Fruit fly (Drosophila melanogaster) whole organism, embryonic: Measurements from ENCODE around the gene Fur2.

Source experiments
- Bteb2 ChIP-seq: fragments of 200-800 bp; sonication (Bioruptor generic); optimal IDR thresholded peaks from 2 replicates; lab custom pipeline; 2016; ENCODE audit warnings: missing biosample characterization, missing genetic modification characterization
- CG10321 ChIP-seq: fragments of 200-800 bp; sonication (Bioruptor generic); IDR thresholded peaks from 2 replicates; pipeline ENCODE4 v1.3.6; 2022; ENCODE audit warnings: missing biosample characterization, missing genetic modification characterization
- CG10462 ChIP-seq: fragments of 200-800 bp; sonication (Bioruptor generic); optimal IDR thresholded peaks from 2 replicates; lab custom pipeline; 2016; ENCODE audit warnings: missing biosample characterization, missing genetic modification characterization
- CG12236 ChIP-seq: fragments of 200-800 bp; sonication (Bioruptor generic); optimal IDR thresholded peaks from 2 replicates; lab custom pipeline; 2016; ENCODE audit warnings: missing biosample characterization, missing genetic modification characterization
- CG14667 ChIP-seq: fragments of 200-800 bp; sonication (Bioruptor generic); IDR thresholded peaks from 2 replicates; pipeline ENCODE4 v1.3.6; 2022; ENCODE audit warnings: missing biosample characterization, missing genetic modification characterization
- CG1603 ChIP-seq: fragments of 200-800 bp; sonication (Bioruptor generic); optimal IDR thresholded peaks from 2 replicates; lab custom pipeline; 2019; ENCODE audit warnings: missing biosample characterization, mild to moderate bottlenecking, missing genetic modification characterization, moderate library complexity
- CG17912 ChIP-seq: fragments of 200-800 bp; sonication (Bioruptor generic); optimal IDR thresholded peaks from 2 replicates; lab custom pipeline; 2018; ENCODE audit warnings: missing biosample characterization, mild to moderate bottlenecking, missing genetic modification characterization
- CG30020 ChIP-seq: fragments of 200-800 bp; optimal IDR thresholded peaks from 2 replicates; lab custom pipeline; 2019; ENCODE audit warnings: missing biosample characterization, mild to moderate bottlenecking, missing genetic modification characterization, moderate library complexity
- CG30403 ChIP-seq: fragments of 200-800 bp; sonication (Bioruptor generic); optimal IDR thresholded peaks from 3 replicates; lab custom pipeline; 2016; ENCODE audit warnings: missing biosample characterization, missing genetic modification characterization
- CG4282 ChIP-seq: fragments of 200-800 bp; sonication (Bioruptor generic); optimal IDR thresholded peaks from 2 replicates; lab custom pipeline; 2016; ENCODE audit warnings: missing biosample characterization, missing genetic modification characterization
- CG4404 ChIP-seq: fragments of 200-800 bp; sonication (Bioruptor generic); IDR thresholded peaks from 2 replicates; pipeline ENCODE4 v1.3.6; 2022; ENCODE audit warnings: missing biosample characterization, missing genetic modification characterization
- CG4707 ChIP-seq: fragments of 200-800 bp; sonication (Bioruptor generic); optimal IDR thresholded peaks from 2 replicates; lab custom pipeline; 2018; ENCODE audit warnings: missing biosample characterization, mild to moderate bottlenecking, missing genetic modification characterization, moderate library complexity
- CG4730 ChIP-seq: fragments of 200-800 bp; sonication (Bioruptor generic); IDR thresholded peaks from 2 replicates; pipeline ENCODE4 v1.3.6; 2022; ENCODE audit warnings: missing biosample characterization, missing genetic modification characterization
- CG6791 ChIP-seq: fragments of 200-800 bp; sonication (Bioruptor generic); IDR thresholded peaks from 3 replicates; pipeline ENCODE4 v1.3.6; 2022; ENCODE audit warnings: missing biosample characterization, missing genetic modification characterization; ENCODE audit not compliant: partially characterized antibody
- CG6813 ChIP-seq: fragments of 200-800 bp; sonication (Bioruptor generic); optimal IDR thresholded peaks from 2 replicates; lab custom pipeline; 2017; ENCODE audit warnings: missing biosample characterization, missing genetic modification characterization, mild to moderate bottlenecking, moderate library complexity, missing genetic modification reagents
- CG8478 ChIP-seq: fragments of >200 bp; optimal IDR thresholded peaks from 2 replicates; lab custom pipeline; 2018
- CG9876 ChIP-seq: fragments of 200-800 bp; sonication (Bioruptor generic); optimal IDR thresholded peaks from 2 replicates; lab custom pipeline; 2016; ENCODE audit warnings: missing biosample characterization, missing genetic modification characterization
- D19A ChIP-seq: fragments of 200-800 bp; optimal IDR thresholded peaks from 3 replicates; lab custom pipeline; 2019; ENCODE audit warnings: missing biosample characterization, mild to moderate bottlenecking, missing genetic modification characterization, moderate library complexity
- Dip3 ChIP-seq: fragments of 200-800 bp; sonication (Bioruptor generic); optimal IDR thresholded peaks from 3 replicates; lab custom pipeline; 2016; ENCODE audit warnings: missing biosample characterization, missing genetic modification characterization
- Dp ChIP-seq: fragments of 200-800 bp; sonication (Bioruptor generic); optimal IDR thresholded peaks from 2 replicates; lab custom pipeline; 2018; ENCODE audit warnings: missing biosample characterization, mild to moderate bottlenecking, missing genetic modification characterization, moderate library complexity
- E2f1 ChIP-seq: fragments of 200-800 bp; sonication (Bioruptor generic); IDR thresholded peaks from 2 replicates; pipeline ENCODE4 v1.3.6; 2022; ENCODE audit warnings: missing biosample characterization, missing genetic modification characterization
- Eip74EF ChIP-seq, 2 experiments: fragments of 200-800 bp in 1 of 2; fragments of >200 bp in 1 of 2; sonication (Bioruptor generic) in 1 of 2; optimal IDR thresholded peaks; 2 replicates each; lab custom pipeline; 2017 to 2019; ENCODE audit warnings: missing biosample characterization in 2 of 2, missing genetic modification characterization in 2 of 2, mild to moderate bottlenecking in 1 of 2, moderate library complexity in 1 of 2
- Ets97D ChIP-seq: fragments of 200-800 bp; sonication (Bioruptor generic); optimal IDR thresholded peaks from 3 replicates; lab custom pipeline; 2016; ENCODE audit warnings: missing biosample characterization, missing genetic modification characterization
- HLH54F ChIP-seq: fragments of 200-800 bp; sonication (Bioruptor generic); optimal IDR thresholded peaks from 3 replicates; lab custom pipeline; 2016; ENCODE audit warnings: missing biosample characterization, missing genetic modification characterization
- Lpt ChIP-seq: fragments of >200 bp; optimal IDR thresholded peaks from 2 replicates; lab custom pipeline; 2018; ENCODE audit warnings: missing biosample characterization, missing genetic modification characterization
- MTF-1 ChIP-seq: fragments of 200-800 bp; sonication (Bioruptor generic); optimal IDR thresholded peaks from 2 replicates; lab custom pipeline; 2018; ENCODE audit warnings: missing biosample characterization, mild to moderate bottlenecking, missing genetic modification characterization, borderline replicate concordance
- NfI ChIP-seq: fragments of 200-800 bp; sonication (Bioruptor generic); optimal IDR thresholded peaks from 3 replicates; lab custom pipeline; 2018; ENCODE audit warnings: missing biosample characterization, mild to moderate bottlenecking, missing genetic modification characterization, moderate library complexity
- Oli ChIP-seq: fragments of 200-800 bp; sonication (Bioruptor generic); optimal IDR thresholded peaks from 2 replicates; lab custom pipeline; 2018; ENCODE audit warnings: missing biosample characterization, mild to moderate bottlenecking, missing genetic modification characterization, moderate library complexity
- TFAM ChIP-seq: fragments of 200-800 bp; sonication (Bioruptor generic); optimal IDR thresholded peaks from 2 replicates; lab custom pipeline; 2017; ENCODE audit warnings: missing biosample characterization, missing genetic modification characterization, inconsistent platforms
- ac ChIP-seq: fragments of 200-800 bp; sonication (Bioruptor generic); optimal IDR thresholded peaks from 3 replicates; lab custom pipeline; 2017; ENCODE audit warnings: missing biosample characterization, mild to moderate bottlenecking, missing genetic modification characterization
- aop ChIP-seq: fragments of 200-800 bp; sonication (Bioruptor generic); IDR thresholded peaks from 2 replicates; pipeline ENCODE4 v1.3.6; 2022; ENCODE audit warnings: missing biosample characterization, missing genetic modification characterization
- cato ChIP-seq: fragments of 200-800 bp; sonication (Bioruptor generic); optimal IDR thresholded peaks from 2 replicates; lab custom pipeline; 2016; ENCODE audit warnings: missing biosample characterization, missing genetic modification characterization, borderline replicate concordance
- caup ChIP-seq: fragments of 200-800 bp; sonication (Bioruptor generic); optimal IDR thresholded peaks from 3 replicates; lab custom pipeline; 2017; ENCODE audit warnings: missing biosample characterization, mild to moderate bottlenecking, missing genetic modification characterization, moderate library complexity; ENCODE audit not compliant: severe bottlenecking
- crol ChIP-seq: fragments of 200-800 bp; sonication (Bioruptor generic); IDR thresholded peaks from 2 replicates; pipeline ENCODE4 v1.3.6; 2022; ENCODE audit warnings: missing biosample characterization, missing genetic modification characterization
- dimm ChIP-seq: fragments of 200-800 bp; sonication (Bioruptor generic); IDR thresholded peaks from 2 replicates; pipeline ENCODE4 v1.3.6; 2022; ENCODE audit warnings: missing biosample characterization, missing genetic modification characterization
- disco-r ChIP-seq: fragments of 200-800 bp; sonication (Bioruptor generic); optimal IDR thresholded peaks from 2 replicates; lab custom pipeline; 2016; ENCODE audit warnings: missing biosample characterization, missing genetic modification characterization
- dm ChIP-seq: fragments of 200-800 bp; sonication (Bioruptor generic); optimal IDR thresholded peaks from 3 replicates; lab custom pipeline; 2016; ENCODE audit warnings: missing biosample characterization, missing genetic modification characterization
- gce ChIP-seq: fragments of 200-800 bp; sonication (Bioruptor generic); IDR thresholded peaks from 3 replicates; pipeline ENCODE4 v1.3.6; 2022; ENCODE audit warnings: missing biosample characterization, missing genetic modification characterization
- hb ChIP-seq: fragments of 200-800 bp; sonication (Bioruptor generic); IDR thresholded peaks from 3 replicates; pipeline ENCODE4 v1.3.6; 2022; ENCODE audit warnings: missing biosample characterization, missing genetic modification characterization; ENCODE audit not compliant: partially characterized antibody
- her ChIP-seq: fragments of 200-800 bp; sonication (Bioruptor generic); optimal IDR thresholded peaks from 2 replicates; lab custom pipeline; 2016; ENCODE audit warnings: missing biosample characterization, missing genetic modification characterization
- kay ChIP-seq: fragments of 200-800 bp; sonication (Bioruptor generic); optimal IDR thresholded peaks from 2 replicates; lab custom pipeline; 2016; ENCODE audit warnings: missing biosample characterization, missing genetic modification characterization
- lov ChIP-seq, 2 experiments: fragments of 200-800 bp in 1 of 2; fragments of >200 bp in 1 of 2; sonication (Bioruptor generic) in 1 of 2; IDR thresholded peaks in 1 of 2; optimal IDR thresholded peaks in 1 of 2; 2 replicates in 1 of 2; 3 replicates in 1 of 2; pipeline versions ENCODE4 v1.3.6 to Lab custom; 2017 to 2022; ENCODE audit warnings: missing biosample characterization in 1 of 2, missing genetic modification characterization in 1 of 2
- mld ChIP-seq: fragments of 200-800 bp; sonication (Bioruptor generic); IDR thresholded peaks from 3 replicates; pipeline ENCODE4 v1.3.6; 2022; ENCODE audit warnings: missing biosample characterization, missing genetic modification characterization; ENCODE audit not compliant: partially characterized antibody
- nerfin-1 ChIP-seq: fragments of 200-800 bp; sonication (Bioruptor generic); optimal IDR thresholded peaks from 3 replicates; lab custom pipeline; 2019; ENCODE audit warnings: missing biosample characterization, mild to moderate bottlenecking, missing genetic modification characterization, moderate library complexity
- sens ChIP-seq: fragments of 200-800 bp; sonication (Bioruptor generic); peaks from one replicate; lab custom pipeline; 2016; ENCODE audit warnings: missing biosample characterization, missing genetic modification characterization
- so ChIP-seq: fragments of 200-800 bp; sonication (Bioruptor generic); IDR thresholded peaks from 3 replicates; pipeline ENCODE4 v1.3.6; 2022; ENCODE audit warnings: missing biosample characterization, missing genetic modification characterization
- sob ChIP-seq: fragments of 200-800 bp; sonication (Bioruptor generic); IDR thresholded peaks from 2 replicates; pipeline ENCODE4 v1.3.6; 2022; ENCODE audit warnings: missing biosample characterization, missing genetic modification characterization
- tap ChIP-seq: fragments of 200-800 bp; optimal IDR thresholded peaks from 3 replicates; lab custom pipeline; 2019; ENCODE audit warnings: missing biosample characterization, mild to moderate bottlenecking, missing genetic modification characterization, moderate library complexity
- tup ChIP-seq: fragments of 200-800 bp; sonication (Bioruptor generic); optimal IDR thresholded peaks from 2 replicates; lab custom pipeline; 2016; ENCODE audit warnings: missing biosample characterization, mild to moderate bottlenecking, missing genetic modification characterization, moderate library complexity
- twi ChIP-seq: fragments of 200-800 bp; optimal IDR thresholded peaks from 2 replicates; lab custom pipeline; 2019; ENCODE audit warnings: missing biosample characterization, mild to moderate bottlenecking, missing genetic modification characterization, moderate library complexity

Gene Fur2

DNA sequence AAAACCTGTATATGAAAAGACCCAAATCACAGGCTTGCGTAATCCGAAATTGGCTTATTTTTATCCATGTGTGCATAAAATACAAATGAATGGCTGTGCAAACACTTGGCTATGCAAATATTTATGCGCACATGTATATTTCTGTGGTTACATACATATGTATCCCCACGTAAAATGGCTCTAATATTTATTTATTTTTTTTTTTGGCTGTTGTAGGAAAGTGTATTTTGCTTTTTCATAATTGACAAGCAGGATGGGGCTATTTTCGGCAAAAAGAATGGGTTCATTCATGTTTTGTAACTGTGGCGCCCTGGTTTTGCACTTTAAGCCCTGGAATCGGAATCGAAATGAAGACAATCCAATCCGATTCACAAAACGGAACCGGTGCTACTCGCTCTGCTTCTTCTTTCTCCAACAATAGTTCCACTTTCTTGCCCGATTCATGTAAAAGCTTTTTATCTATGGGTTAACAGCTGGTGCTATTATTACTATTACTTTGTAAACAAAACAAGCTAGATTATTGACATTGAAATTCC lies 37.7 kb upstream of the Fur2 start (continued):
- TF ChIP-seq CG30403 (GFP tag; lab: Kevin White, UChicago) (peak; percentile 80), Oli (tag; lab: Kevin White, UChicago) (peak; percentile 62), CG30020 (tag; lab: Kevin White, UChicago) (peak; percentile 64), mld (GFP tag; lab: Robert Waterston, UW) (no peak), kay (peak; percentile 49), ac (peak; percentile 4), MTF-1 (peak; percentile 12), twi (tag; lab: Kevin White, UChicago) (no peak), CG4404 (GFP tag; lab: Robert Waterston, UW) (peak; percentile 42; the same call in 1 of the 2 replicates), CG17912 (GFP tag; lab: Kevin White, UChicago) (no peak), dm (GFP tag; lab: Kevin White, UChicago) (peak; percentile 51), CG10462 (GFP tag; lab: Kevin White, UChicago) (peak; percentile 21), Ets97D (GFP tag; lab: Kevin White, UChicago) (peak; percentile 39), Lpt (GFP tag; lab: Kevin White, UChicago) (no peak), CG14667 (GFP tag; lab: Robert Waterston, UW) (no peak; the same call in 1 of the 2 replicates), CG4730 (GFP tag; lab: Robert Waterston, UW) (peak; percentile 59), Dp (GFP tag; lab: Kevin White, UChicago) (no peak), hb (GFP tag; lab: Robert Waterston, UW) (no peak), disco-r (GFP tag; lab: Kevin White, UChicago) (peak; percentile 33), NfI (GFP tag; lab: Kevin White, UChicago) (peak; percentile 78), tap (peak; percentile 43), E2f1 (GFP tag; lab: Robert Waterston, UW) (peak; percentile 77), sens (GFP tag; lab: Kevin White, UChicago) (peak; percentile 95), aop (GFP tag; lab: Robert Waterston, UW) (0 out of 2 replicates have a peak, but pooled peaks have one; percentile 21), lov (optimal IDR thresholded peaks at IDR 0.05; lab: Kevin White, UChicago) (no peak), lov (GFP tag; IDR thresholded peaks at IDR 0.05; lab: Robert Waterston, UW) (peak; percentile 81; the same call in 2 of the 3 replicates), sob (GFP tag; lab: Robert Waterston, UW) (peak; percentile 74), CG12236 (GFP tag; lab: Kevin White, UChicago) (peak; percentile 42), tup (GFP tag; lab: Kevin White, UChicago) (peak; percentile 73), so (GFP tag; lab: Robert Waterston, UW) (peak; percentile 86), CG6791 (no peak), CG4282 (GFP tag; lab: Kevin White, UChicago) (peak; percentile 53), TFAM (GFP tag; lab: Kevin White, UChicago) (no peak), Eip74EF (GFP tag; optimal IDR thresholded peaks at IDR 0.05; lab: Kevin White, UChicago) (peak in 1 of 2 experiments; percentile 14), gce (GFP tag; lab: Robert Waterston, UW) (peak; percentile 61; the same call in 2 of the 3 replicates), CG6813 (GFP tag; lab: Kevin White, UChicago) (peak; percentile 68), CG8478 (lab: Kevin White, UChicago) (no peak), caup (peak; percentile 72), Bteb2 (GFP tag; lab: Kevin White, UChicago) (peak; percentile 64), nerfin-1 (no peak), crol (no peak), CG9876 (GFP tag; lab: Kevin White, UChicago) (peak; percentile 23), D19A (peak; percentile 43), HLH54F (GFP tag; lab: Kevin White, UChicago) (peak; percentile 76), CG4707 (GFP tag; lab: Kevin White, UChicago) (peak; percentile 14), CG1603 (tag; lab: Kevin White, UChicago) (peak; percentile 37), cato (no peak), Dip3 (GFP tag; lab: Kevin White, UChicago) (peak; percentile 62), dimm (GFP tag; lab: Robert Waterston, UW) (no peak), her (GFP tag; lab: Kevin White, UChicago) (peak; percentile 60), CG10321 (GFP tag; lab: Robert Waterston, UW) (peak; percentile 50; the same call in 1 of the 2 replicates)
